Worm (Caenorhabditis elegans) whole organism, L2 larva: ENCODE data around the gene irld-66.

Source experiments
- R02D3.7 ChIP-seq: fragments of 150-350 bp; optimal IDR thresholded peaks from 2 replicates; lab custom pipeline; 2014; ENCODE audit warnings: missing biosample characterization, missing genetic modification characterization
- alr-1 ChIP-seq: fragments of 150-350 bp; optimal IDR thresholded peaks from 2 replicates; lab custom pipeline; 2014; ENCODE audit warnings: missing biosample characterization, missing genetic modification characterization
- aly-2 ChIP-seq: fragments of 150-350 bp; optimal IDR thresholded peaks from 2 replicates; lab custom pipeline; 2014; ENCODE audit warnings: missing biosample characterization, missing genetic modification characterization
- blmp-1 ChIP-seq: sonication (generic microtip); optimal IDR thresholded peaks from 2 replicates; lab custom pipeline; 2017; ENCODE audit warnings: missing genetic modification characterization, mild to moderate bottlenecking, missing compliant biosample characterization, antibody characterized with exemption, moderate library complexity; ENCODE audit not compliant: insufficient read depth
- elt-1 ChIP-seq: fragments of 150-350 bp; optimal IDR thresholded peaks from 2 replicates; lab custom pipeline; 2014; ENCODE audit warnings: missing biosample characterization, missing genetic modification characterization
- elt-3 ChIP-seq: sonication (generic microtip); optimal IDR thresholded peaks from 2 replicates; lab custom pipeline; 2017; ENCODE audit warnings: missing biosample characterization, missing genetic modification characterization
- fos-1 ChIP-seq: fragments of 150-350 bp; optimal IDR thresholded peaks from 2 replicates; lab custom pipeline; 2014; ENCODE audit warnings: missing biosample characterization, missing genetic modification characterization
- gmeb-1 ChIP-seq: fragments of 150-350 bp; optimal IDR thresholded peaks from 2 replicates; lab custom pipeline; 2014; ENCODE audit warnings: missing biosample characterization, missing genetic modification characterization
- mdl-1 ChIP-seq, 2 experiments: fragments of 150-350 bp in 1 of 2; sonication (generic microtip) in 1 of 2; optimal IDR thresholded peaks; 2 replicates each; lab custom pipeline; 2017; ENCODE audit warnings: missing biosample characterization in 2 of 2, missing genetic modification characterization in 2 of 2
- nhr-12 ChIP-seq: fragments of 150-350 bp; optimal IDR thresholded peaks from 2 replicates; lab custom pipeline; 2014; ENCODE audit warnings: missing biosample characterization, missing genetic modification characterization
- nhr-237 ChIP-seq: fragments of 150-350 bp; optimal IDR thresholded peaks from 2 replicates; lab custom pipeline; 2014; ENCODE audit warnings: missing biosample characterization, missing genetic modification characterization
- nhr-6 ChIP-seq: fragments of 150-350 bp; optimal IDR thresholded peaks from 2 replicates; lab custom pipeline; 2014; ENCODE audit warnings: missing biosample characterization, missing genetic modification characterization
- skn-1 ChIP-seq: sonication (generic microtip); optimal IDR thresholded peaks from 2 replicates; lab custom pipeline; 2017; ENCODE audit warnings: missing biosample characterization, missing genetic modification characterization
- unc-62 ChIP-seq: fragments of 150-350 bp; optimal IDR thresholded peaks from 2 replicates; lab custom pipeline; 2014; ENCODE audit warnings: missing biosample characterization, missing genetic modification reagents, missing genetic modification characterization

ce11 chrII:2948614-2949013 is 8.0 kb upstream of the irld-66 start:
- TF ChIP-seq nhr-237 (tag; lab: Kevin White, UChicago) (no peak), alr-1 (tag; lab: Kevin White, UChicago) (no peak), skn-1 (tag; lab: Kevin White, UChicago) (no peak), aly-2 (no peak), elt-1 (tag; lab: Kevin White, UChicago) (no peak), elt-3 (tag; lab: Kevin White, UChicago) (no peak), fos-1 (no peak), gmeb-1 (tag; lab: Kevin White, UChicago) (no peak), nhr-12 (tag; lab: Kevin White, UChicago) (no peak), mdl-1 (tag; optimal IDR thresholded peaks at IDR 0.05; lab: Kevin White, UChicago) (no peak), unc-62 (GFP tag; lab: Kevin White, UChicago) (no peak), nhr-6 (tag; lab: Kevin White, UChicago) (no peak), blmp-1 (no peak), R02D3.7 (tag; lab: Kevin White, UChicago) (no peak)
